Fruit fly (Drosophila melanogaster) Kc167 (cell line): ENCODE data around the gene lobo.
A peak's percentile ranks its signal among the peaks of the same experiment; 100 is the strongest.
"Not testable (repeated sequence)": the region's sequence is repeated elsewhere in the genome, so short reads cannot be mapped to it uniquely, and the experiment has no call there.

ENCODE experiments used
- Myc ChIP-seq: fragments of >200 bp; optimal IDR thresholded peaks from 2 replicates; lab custom pipeline; 2017; ENCODE audit warnings: missing external identifiers
- Sin3A ChIP-seq: fragments of >200 bp; optimal IDR thresholded peaks from 2 replicates; lab custom pipeline; 2018; ENCODE audit warnings: missing external identifiers
- h ChIP-seq: fragments of >200 bp; optimal IDR thresholded peaks from 3 replicates; lab custom pipeline; 2018; ENCODE audit warnings: missing external identifiers
- insv ChIP-seq: fragments of >200 bp; optimal IDR thresholded peaks from 3 replicates; lab custom pipeline; 2018; ENCODE audit warnings: missing external identifiers
- psq ChIP-seq: fragments of >200 bp; optimal IDR thresholded peaks from 2 replicates; lab custom pipeline; 2017; ENCODE audit warnings: missing external identifiers
- ttk ChIP-seq: sonication (Bioruptor generic); optimal IDR thresholded peaks from 2 replicates; lab custom pipeline; 2017; ENCODE audit warnings: missing external identifiers

Gene lobo

dm6 chr3R:25167407-25168191 lies 26.0 kb downstream of the lobo start:
- no peak for TF ChIP-seq ttk (lab: Kevin White, UChicago)
- TF ChIP-seq h (lab: Kevin White, UChicago): no peak
- TF ChIP-seq Myc: no peak
- TF ChIP-seq Sin3A (lab: Kevin White, UChicago): no peak
- TF ChIP-seq psq (lab: Kevin White, UChicago): no peak
- no peak for TF ChIP-seq insv (lab: Kevin White, UChicago)

dm6 chr3R:25166788-25167187 lies 26.8 kb downstream of the lobo start:
- TF ChIP-seq ttk (lab: Kevin White, UChicago): no peak
- TF ChIP-seq h (lab: Kevin White, UChicago): no peak
- TF ChIP-seq insv (lab: Kevin White, UChicago): no peak
- TF ChIP-seq Sin3A (lab: Kevin White, UChicago): no peak
- TF ChIP-seq Myc: no peak
- no peak for TF ChIP-seq psq (lab: Kevin White, UChicago)

DNA sequence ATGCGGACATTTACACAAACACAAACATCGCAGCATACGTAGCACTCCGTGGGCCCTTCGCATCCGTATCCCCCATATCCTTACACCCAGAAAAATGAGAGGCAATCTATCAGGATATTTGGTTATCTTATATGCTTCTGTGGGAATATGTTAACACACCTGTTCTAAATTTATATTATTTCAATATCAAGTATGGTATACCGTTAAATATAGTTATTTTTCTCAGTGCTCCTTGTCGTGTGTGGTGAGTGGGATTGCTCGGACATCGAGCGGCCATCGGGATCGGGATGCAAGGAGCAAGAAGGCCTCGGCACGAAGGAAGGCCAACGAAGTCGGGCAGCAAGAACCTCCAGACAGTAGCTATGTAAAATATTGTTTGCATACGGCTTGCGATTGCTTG lies 32.1 kb downstream of the lobo start:
- no peak for TF ChIP-seq h (lab: Kevin White, UChicago)
- TF ChIP-seq ttk (lab: Kevin White, UChicago): no peak
- no peak for TF ChIP-seq Sin3A (lab: Kevin White, UChicago)
- TF ChIP-seq insv (lab: Kevin White, UChicago): no peak
- no peak for TF ChIP-seq Myc
- TF ChIP-seq psq (lab: Kevin White, UChicago): no peak

- no peak for TF ChIP-seq Sin3A (lab: Kevin White, UChicago)
- no peak for TF ChIP-seq ttk (lab: Kevin White, UChicago)
- TF ChIP-seq Myc: no peak
- TF ChIP-seq h (lab: Kevin White, UChicago): no peak
- no peak for TF ChIP-seq insv (lab: Kevin White, UChicago)
- TF ChIP-seq psq (lab: Kevin White, UChicago): no peak
Observed at dm6 chr3R:25152342-25152741, 41.2 kb downstream of the lobo start.

DNA sequence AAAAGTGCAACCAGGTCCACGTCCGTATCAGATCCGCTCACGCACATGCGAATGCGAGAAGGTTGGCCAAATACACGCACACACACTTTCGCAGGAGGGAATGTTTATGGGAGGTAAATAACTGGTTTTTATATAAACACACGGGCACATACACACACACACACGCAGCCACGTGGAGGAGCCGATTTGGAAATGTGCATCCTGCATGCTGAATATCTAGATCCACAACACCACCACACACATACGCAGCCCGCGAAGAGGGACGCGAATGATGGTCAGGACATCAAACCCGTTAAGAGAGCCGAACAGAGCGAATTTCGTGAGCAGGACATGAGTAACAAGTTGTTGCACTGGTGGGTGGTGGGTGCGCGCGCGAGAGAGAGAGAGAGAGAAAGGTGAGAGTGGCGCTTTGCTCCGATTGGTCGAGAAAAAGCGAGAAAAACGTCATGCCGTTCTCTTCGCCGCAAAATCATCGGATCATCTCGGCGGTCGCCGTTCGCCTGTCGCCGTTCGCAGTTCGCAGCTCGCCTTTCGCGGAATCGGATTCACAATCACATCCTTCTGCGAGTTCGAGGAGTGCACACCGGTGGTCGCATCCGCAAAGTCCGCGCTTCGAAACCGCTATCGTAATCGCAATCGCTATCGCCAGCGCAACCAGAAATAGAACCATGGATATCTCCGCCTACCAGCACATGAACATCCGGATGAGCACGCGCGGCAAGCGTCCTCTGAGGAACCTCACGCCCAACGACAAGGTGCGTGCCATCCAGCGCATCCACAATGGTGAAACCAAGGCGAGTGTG lies 55.8 kb downstream of the lobo start, which contains the start of gene danr:
danr (plus strand) TSS at position 508 of the 803 bp plus-strand sequence.
- no peak for TF ChIP-seq Sin3A (lab: Kevin White, UChicago)
- TF ChIP-seq insv (lab: Kevin White, UChicago): no peak
- TF ChIP-seq ttk (lab: Kevin White, UChicago): no peak
- no peak for TF ChIP-seq psq (lab: Kevin White, UChicago)
- no peak for TF ChIP-seq Myc
- no peak for TF ChIP-seq h (lab: Kevin White, UChicago)

DNA sequence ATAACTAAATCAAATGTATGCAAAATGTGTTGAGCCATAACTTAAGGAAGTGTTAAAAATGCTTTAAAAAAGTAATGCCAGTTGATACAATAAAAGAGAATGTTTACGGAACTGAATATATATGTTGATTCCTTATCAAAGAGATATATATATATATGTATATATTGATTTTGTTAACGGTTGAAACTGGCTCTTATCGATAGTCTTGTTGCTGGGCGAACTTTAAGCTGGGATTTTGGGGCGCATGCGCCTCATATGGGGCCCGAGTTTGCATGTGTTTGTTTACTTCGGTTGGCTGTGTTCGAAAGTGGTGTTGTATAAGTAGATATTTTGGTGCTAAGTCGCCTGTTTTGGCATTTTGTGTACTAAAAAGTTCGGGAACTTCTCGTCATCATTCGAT lies 62.5 kb downstream of the lobo start, which contains the start of gene Bili:
Bili (plus strand) TSS at position 265 of the 400 bp plus-strand sequence.
- TF ChIP-seq Sin3A, ttk, psq (lab: Kevin White, UChicago): not testable (repeated sequence)

- no peak for TF ChIP-seq h (lab: Kevin White, UChicago)
- no peak for TF ChIP-seq psq (lab: Kevin White, UChicago)
- no peak for TF ChIP-seq ttk (lab: Kevin White, UChicago)
- no peak for TF ChIP-seq Myc
- TF ChIP-seq insv (lab: Kevin White, UChicago): no peak
- no peak for TF ChIP-seq Sin3A (lab: Kevin White, UChicago)
Observed at dm6 chr3R:25127231-25127689, 66.3 kb downstream of the lobo start, which contains the start of the genes Mocs2A, Mocs2B and Clbn. Mocs2A (minus strand) TSS chr3R:25127359. Mocs2B (minus strand) TSS chr3R:25127359. Clbn (plus strand) TSS chr3R:25127502.

DNA sequence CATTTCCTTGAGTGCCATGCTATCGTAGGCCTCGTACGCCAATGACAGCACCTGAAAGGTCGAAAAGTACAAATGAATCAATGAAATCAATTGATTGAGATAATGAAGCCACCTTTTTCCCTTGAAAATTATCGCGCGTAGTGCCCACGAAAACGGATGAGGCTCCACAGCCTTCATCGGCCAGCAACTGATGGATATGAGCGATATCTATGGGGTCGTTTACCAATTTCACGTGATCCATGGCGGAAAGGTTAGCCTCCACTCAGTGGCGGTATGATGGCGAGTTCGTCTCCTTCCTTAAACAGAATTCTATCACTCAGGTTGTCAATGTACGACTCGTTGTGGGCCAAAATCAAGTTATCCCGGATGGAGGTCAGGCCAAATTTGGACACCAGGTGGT lies 66.8 kb downstream of the lobo start:
- TF ChIP-seq Sin3A (lab: Kevin White, UChicago) (no peak), insv (lab: Kevin White, UChicago) (no peak), h (lab: Kevin White, UChicago) (no peak), Myc (no peak), ttk (lab: Kevin White, UChicago) (no peak), psq (lab: Kevin White, UChicago) (no peak)

- TF ChIP-seq Sin3A (lab: Kevin White, UChicago); Myc; ttk (lab: Kevin White, UChicago): not testable (repeated sequence)
Observed at dm6 chr3R:25123262-25123661, 70.3 kb downstream of the lobo start, which contains the start of gene vig2. vig2 (plus strand) TSS chr3R:25123373.

DNA sequence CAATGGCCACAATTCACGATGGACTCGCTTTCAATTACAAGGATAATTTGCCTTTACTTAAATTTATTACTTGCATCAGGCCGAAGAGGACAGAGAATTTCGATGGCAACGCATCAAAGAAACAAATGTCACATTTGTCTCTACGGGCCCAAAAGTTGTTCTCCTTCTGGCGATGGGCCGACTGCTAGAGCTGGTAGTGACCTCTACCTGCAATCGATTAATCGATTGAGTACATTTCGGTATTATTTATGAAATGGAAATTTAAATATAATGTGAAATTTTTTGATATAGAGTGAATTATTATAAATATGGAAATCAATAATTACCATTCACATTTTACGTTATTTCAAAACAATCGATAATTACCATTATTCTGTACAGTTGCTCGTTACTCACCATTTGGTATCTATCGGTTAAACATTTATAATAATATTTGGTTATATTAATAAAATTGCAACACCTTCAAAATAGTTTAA lies 70.8 kb downstream of the lobo start, which contains the start of the genes CG31510 and TTLL5:
CG31510 (minus strand) TSS at position 185 of the 476 bp plus-strand sequence.
TTLL5 (minus strand) TSS at position 185 of the 476 bp plus-strand sequence.
- TF ChIP-seq Myc (no peak), insv (lab: Kevin White, UChicago) (no peak), h (lab: Kevin White, UChicago) (no peak), psq (lab: Kevin White, UChicago) (no peak), Sin3A (lab: Kevin White, UChicago) (peak; percentile 19)
